Fruit fly (Drosophila melanogaster): ENCODE data around the gene CG15864.

The CG15864 gene

dm6 chr3R:8264302-8265080, 16.3 kb downstream of the CG15864 start, which contains the start of the genes RPA1 and Mcm2 (continued):
- TF ChIP-seq E2f1 (GFP tag; IDR thresholded peaks at IDR 0.05) (peak; percentile 93), CG10462 (GFP tag; optimal IDR thresholded peaks at IDR 0.05) (peak; percentile 61), CG9932 (GFP tag; IDR thresholded peaks at IDR 0.05) (peak; percentile 93), CG30020 (tag; optimal IDR thresholded peaks at IDR 0.05) (peak; percentile 70), C15 (GFP tag; IDR thresholded peaks at IDR 0.05) (0 out of 3 replicates have a peak, but pooled peaks have one; percentile 6), bcd (GFP tag; optimal IDR thresholded peaks at IDR 0.05) (peak; percentile 83), dmrt11E (tag; optimal IDR thresholded peaks at IDR 0.05) (peak; percentile 78), tin (GFP tag; optimal IDR thresholded peaks at IDR 0.05) (peak; percentile 81), ATbp (GFP tag; optimal IDR thresholded peaks at IDR 0.05) (peak; percentile 38), CG12236 (GFP tag; optimal IDR thresholded peaks at IDR 0.05) (no peak), Dref (GFP tag; IDR thresholded peaks at IDR 0.05) (peak; percentile 57), CG31441 (GFP tag; IDR thresholded peaks at IDR 0.05) (peak; percentile 88), CG9727 (GFP tag; optimal IDR thresholded peaks at IDR 0.05) (peak; percentile 82), nmo (GFP tag; optimal IDR thresholded peaks at IDR 0.05) (peak; percentile 87), CG33213 (GFP tag; optimal IDR thresholded peaks at IDR 0.05) (no peak), NC2β (GFP tag; optimal IDR thresholded peaks at IDR 0.05) (no peak), Mad (GFP tag; optimal IDR thresholded peaks at IDR 0.05) (peak; percentile 32), crc (GFP tag; optimal IDR thresholded peaks at IDR 0.05) (no peak), CG34422 (GFP tag; IDR thresholded peaks at IDR 0.05) (peak; percentile 88), Dip3 (GFP tag; optimal IDR thresholded peaks at IDR 0.05) (peak; percentile 78), CG18599 (GFP tag; optimal IDR thresholded peaks at IDR 0.05) (peak; percentile 81), CG9817 (tag; optimal IDR thresholded peaks at IDR 0.05) (peak; percentile 80), Ssrp (tag; optimal IDR thresholded peaks at IDR 0.05) (peak; percentile 82), org-1 (GFP tag; optimal IDR thresholded peaks at IDR 0.05) (peak; percentile 16), CG43689 (GFP tag; IDR thresholded peaks at IDR 0.05) (no peak), dysf (GFP tag; IDR thresholded peaks at IDR 0.05) (peak; percentile 85), fd64A (GFP tag; optimal IDR thresholded peaks at IDR 0.05) (no peak), CG3726 (GFP tag; IDR thresholded peaks at IDR 0.05) (peak; percentile 70; the same call in 1 of the 3 replicates), mam (GFP tag; optimal IDR thresholded peaks at IDR 0.05) (peak; percentile 74), dpn (GFP tag; optimal IDR thresholded peaks at IDR 0.05) (peak; percentile 47 to 81), CG3838 (GFP tag; optimal IDR thresholded peaks at IDR 0.05) (no peak), jigr1 (GFP tag; IDR thresholded peaks at IDR 0.05) (0 out of 3 replicates have a peak, but pooled peaks have one; percentile 51), ttk (GFP tag; IDR thresholded peaks at IDR 0.05) (peak; percentile 55; the same call in 1 of the 2 replicates), CG11695 (GFP tag; IDR thresholded peaks at IDR 0.05) (peak; percentile 60; the same call in 1 of the 3 replicates), HLH3B (GFP tag; IDR thresholded peaks at IDR 0.05) (peak; percentile 56), CG17612 (GFP tag; IDR thresholded peaks at IDR 0.05) (no peak), abd-A (tag; optimal IDR thresholded peaks at IDR 0.05) (no peak), eve (GFP tag; optimal IDR thresholded peaks at IDR 0.05) (no peak), klu (GFP tag; IDR thresholded peaks at IDR 0.05) (peak; percentile 80), Sox100B (GFP tag; optimal IDR thresholded peaks at IDR 0.05) (no peak), Hr78 (GFP tag; optimal IDR thresholded peaks at IDR 0.05) (no peak), kni (GFP tag; optimal IDR thresholded peaks at IDR 0.05) (peak; percentile 76), HHEX (GFP tag; optimal IDR thresholded peaks at IDR 0.05) (peak; percentile 55), lab (GFP tag; optimal IDR thresholded peaks at IDR 0.05) (no peak), Atf-2 (GFP tag; optimal IDR thresholded peaks at IDR 0.05) (no peak), Dfd (GFP tag; optimal IDR thresholded peaks at IDR 0.05) (no peak), CG16779 (GFP tag; IDR thresholded peaks at IDR 0.05) (0 out of 2 replicates have a peak, but pooled peaks have one; percentile 24), tio (GFP tag; optimal IDR thresholded peaks at IDR 0.05) (peak; percentile 86), lilli (GFP tag; optimal IDR thresholded peaks at IDR 0.05) (peak; percentile 72)
